Worm (Caenorhabditis elegans) whole organism, early embryonic: Measurements from ENCODE around the gene ZK54.3.

Source experiments
- B0310.2 ChIP-seq: sonication (generic microtip); optimal IDR thresholded peaks from 2 replicates; lab custom pipeline; 2016; ENCODE audit warnings: mild to moderate bottlenecking, missing genetic modification characterization, missing compliant biosample characterization
- F13C5.2 ChIP-seq: sonication (generic microtip); optimal IDR thresholded peaks from 2 replicates; lab custom pipeline; 2017; ENCODE audit warnings: mild to moderate bottlenecking, missing genetic modification characterization, inconsistent platforms, missing compliant biosample characterization
- aly-1 ChIP-seq: sonication (generic microtip); optimal IDR thresholded peaks from 2 replicates; lab custom pipeline; 2016; ENCODE audit warnings: missing genetic modification characterization, missing compliant biosample characterization
- ama-1 ChIP-seq: fragments of 150-350 bp; optimal IDR thresholded peaks from 2 replicates; lab custom pipeline; 2014
- ceh-13 ChIP-seq: fragments of 200-800 bp; sonication (Bioruptor generic); optimal IDR thresholded peaks from 2 replicates; lab custom pipeline; 2018; ENCODE audit warnings: mild to moderate bottlenecking, missing genetic modification characterization, missing compliant biosample characterization
- ceh-36 ChIP-seq: sonication (generic microtip); optimal IDR thresholded peaks from 2 replicates; lab custom pipeline; 2016; ENCODE audit warnings: missing genetic modification characterization, inconsistent platforms, missing compliant biosample characterization
- ets-7 ChIP-seq: sonication (generic microtip); optimal IDR thresholded peaks from 2 replicates; lab custom pipeline; 2016; ENCODE audit warnings: missing genotype, missing genetic modification characterization, missing compliant biosample characterization
- hmbx-1 ChIP-seq: sonication (generic microtip); optimal IDR thresholded peaks from 2 replicates; lab custom pipeline; 2016; ENCODE audit warnings: mild to moderate bottlenecking, missing genetic modification characterization, missing compliant biosample characterization
- hmg-4 ChIP-seq: fragments of 200-800 bp; sonication (Bioruptor generic); optimal IDR thresholded peaks from 2 replicates; lab custom pipeline; 2018; ENCODE audit warnings: mild to moderate bottlenecking, missing genetic modification characterization, missing compliant biosample characterization
- pes-1 ChIP-seq: fragments of 200-800 bp; sonication (Bioruptor generic); IDR thresholded peaks from 2 replicates; pipeline ENCODE4 v1.3.6; 2022; ENCODE audit warnings: missing genetic modification reagents, missing genetic modification characterization, missing compliant biosample characterization
- scrt-1 ChIP-seq: fragments of 200-800 bp; sonication (Bioruptor generic); IDR thresholded peaks from 2 replicates; pipeline ENCODE4 v1.3.6; 2022; ENCODE audit warnings: missing genetic modification characterization, missing compliant biosample characterization
- sea-1 ChIP-seq: fragments of 200-800 bp; sonication (Bioruptor generic); conservative IDR thresholded peaks from 2 replicates; pipeline ENCODE4 v1.3.6; 2022; ENCODE audit warnings: missing genetic modification characterization, missing compliant biosample characterization
- tbx-11 ChIP-seq: fragments of 200-800 bp; sonication (Bioruptor generic); IDR thresholded peaks from 2 replicates; pipeline ENCODE4 v1.3.6; 2022; ENCODE audit warnings: missing genetic modification characterization, missing compliant biosample characterization
- tra-4 ChIP-seq: sonication (generic microtip); optimal IDR thresholded peaks from 2 replicates; lab custom pipeline; 2017; ENCODE audit warnings: missing genetic modification characterization, missing compliant biosample characterization

Gene ZK54.3

DNA sequence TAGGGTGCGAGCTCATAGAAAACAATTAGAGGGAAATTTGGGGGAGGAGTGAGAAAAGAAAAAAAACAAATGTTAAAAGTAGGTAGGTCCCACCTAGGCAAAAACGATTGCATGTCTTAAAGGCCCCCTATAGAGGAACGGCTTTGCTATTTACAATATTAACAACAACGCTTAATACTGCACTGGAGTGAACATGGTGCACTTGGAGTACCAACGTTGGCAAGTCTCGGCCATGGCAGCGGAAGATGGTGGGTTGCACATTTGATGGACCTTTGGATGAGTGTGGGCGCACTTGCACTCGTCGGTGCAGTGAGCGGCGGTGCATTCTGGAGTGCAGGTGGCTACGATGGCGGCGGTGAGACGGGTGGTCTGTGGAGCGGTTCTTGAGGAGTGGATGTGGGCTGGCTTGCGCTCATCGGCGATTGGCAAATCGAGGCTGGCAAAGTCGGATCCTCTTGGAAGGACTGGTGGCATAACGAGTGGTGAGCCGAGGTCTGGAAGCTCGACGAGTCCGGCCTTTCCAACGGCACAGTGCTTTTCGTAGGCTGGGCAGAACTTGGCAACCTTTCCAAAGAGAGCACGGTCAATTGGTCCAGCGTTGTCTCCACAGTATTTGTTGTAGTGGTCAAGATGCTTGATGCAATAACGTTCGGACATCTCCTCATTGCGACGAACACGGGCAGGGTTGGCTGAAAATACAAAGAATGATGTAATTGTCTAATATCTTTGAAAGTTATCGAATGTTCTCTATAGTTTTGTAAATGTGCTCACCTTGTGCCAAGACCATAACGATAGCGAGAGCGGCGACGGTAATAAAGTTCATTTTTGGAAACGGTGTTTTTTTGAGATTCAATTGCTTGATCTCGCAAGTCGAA lies 46.0 kb downstream of the ZK54.3 start:
- no peak for TF ChIP-seq hmbx-1

DNA sequence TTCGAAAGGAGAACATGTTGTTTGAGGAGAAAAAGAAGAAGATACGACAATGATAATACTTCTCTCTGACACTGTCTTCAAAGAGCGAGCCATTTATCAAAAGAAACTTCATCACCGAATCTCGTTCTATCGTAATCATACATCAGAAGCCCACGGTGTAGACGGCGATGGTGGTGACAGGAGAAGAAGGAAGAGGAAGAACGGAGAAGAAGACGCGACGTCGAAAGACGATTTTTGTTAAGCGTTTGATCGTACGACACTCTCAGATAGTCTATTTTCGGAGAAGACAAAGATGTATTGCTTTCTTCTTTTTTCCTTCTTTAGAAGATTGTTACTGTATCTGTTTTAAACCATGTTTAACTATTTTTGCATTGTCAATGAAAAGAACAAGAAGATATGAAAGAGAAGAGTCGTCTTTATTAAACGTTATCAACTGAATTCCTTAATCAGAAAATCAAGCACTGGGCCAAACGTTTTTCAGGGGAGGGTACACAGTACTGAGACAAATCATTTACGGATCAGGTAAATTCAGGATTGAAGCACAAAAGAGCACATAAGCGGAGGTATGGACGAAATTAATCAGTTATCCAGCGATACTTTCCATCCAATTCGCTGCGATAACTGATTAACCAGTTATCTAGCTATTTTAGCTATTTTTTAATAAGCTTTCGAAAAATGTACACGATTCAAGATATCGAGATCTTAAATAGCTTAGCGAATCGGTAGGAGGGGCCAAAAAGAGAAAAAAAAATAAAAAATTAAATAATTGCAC lies 46.8 kb downstream of the ZK54.3 start:
- TF ChIP-seq scrt-1 (GFP tag; lab: Robert Waterston, UW) (no peak), F13C5.2 (no peak), aly-1 (no peak)

DNA sequence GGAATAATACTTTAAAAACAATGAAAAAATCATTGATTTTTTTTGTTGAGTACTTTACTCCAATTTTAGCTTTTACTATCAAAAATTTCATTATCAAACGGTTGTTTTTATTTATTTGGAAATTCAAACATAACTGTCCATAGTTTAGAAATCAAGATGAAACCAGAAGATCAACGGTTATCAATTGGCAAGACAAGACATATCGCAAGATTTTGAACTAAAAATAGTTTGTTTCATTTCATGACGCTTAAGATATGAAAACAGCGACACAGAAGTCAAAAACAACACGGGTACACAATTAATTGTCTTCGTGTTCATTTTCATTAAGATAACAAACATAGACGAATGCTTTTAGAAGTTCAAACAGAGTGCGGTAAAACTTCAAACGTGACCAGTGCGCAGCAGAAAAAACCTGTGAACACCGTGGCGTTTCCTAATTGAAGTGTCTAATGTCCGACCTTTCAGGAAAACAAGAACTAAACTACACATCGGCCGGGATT lies 49.2 kb downstream of the ZK54.3 start:
- TF ChIP-seq scrt-1 (GFP tag; lab: Robert Waterston, UW) = no peak
- TF ChIP-seq hmg-4 (GFP tag; lab: Kevin White, UChicago) = no peak
- no peak for TF ChIP-seq tbx-11 (GFP tag; lab: Robert Waterston, UW)
- TF ChIP-seq ama-1 = no peak
- TF ChIP-seq aly-1 = no peak
- no peak for TF ChIP-seq pes-1 (GFP tag; lab: Robert Waterston, UW)
- no peak for TF ChIP-seq ets-7
- no peak for TF ChIP-seq ceh-36
- TF ChIP-seq ceh-13 (GFP tag; lab: Kevin White, UChicago) = no peak
- TF ChIP-seq sea-1 = no peak
- TF ChIP-seq B0310.2 (tag; lab: Kevin White, UChicago) = no peak
- TF ChIP-seq tra-4 (tag; lab: Kevin White, UChicago) = no peak
